In the genomic region with DNA sequence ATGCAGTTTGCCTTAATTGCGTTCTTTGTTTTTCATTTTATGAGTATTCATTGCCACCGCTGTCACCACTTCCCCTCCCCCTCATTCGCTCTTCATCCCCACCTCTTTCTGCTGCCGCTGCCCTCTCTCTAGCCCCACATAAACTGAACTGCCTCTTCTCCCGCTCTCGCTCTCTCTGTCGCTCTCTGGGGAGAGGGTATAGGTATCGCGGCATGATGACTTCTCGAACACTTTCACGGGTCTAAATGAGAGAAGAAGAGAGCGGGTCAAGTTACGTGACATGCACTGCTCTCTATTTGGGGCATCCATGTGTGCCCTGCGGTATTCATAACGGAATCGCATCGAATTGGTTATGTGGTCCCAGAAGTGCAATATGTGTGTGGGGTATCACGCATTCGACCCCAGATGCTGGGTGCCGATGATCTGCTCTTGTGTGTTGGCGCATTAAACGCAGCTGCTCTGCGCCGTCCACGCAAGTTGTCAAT, we compare ENCODE assay signal across 4 fruit fly cellular contexts.
TF ChIP-seq lines count a peak whose summit lies in the region.

No protein-coding gene starts in this region.

TF ChIP-seq in whole organism, embryonic, 481 proteins besides CTCF, POLR2A, EP300 and RAD21 (continued from another document and continues in another):
- TF ChIP-seq dmrt11E (tag; optimal IDR thresholded peaks at IDR 0.05; lab: Kevin White, UChicago) (peak; percentile 73), vnd (GFP tag; IDR thresholded peaks at IDR 0.05; lab: Robert Waterston, UW; ENCODE audit: partially characterized antibody) (0 out of 3 replicates have a peak, but pooled peaks have one; percentile 16), Ada2b (GFP tag; IDR thresholded peaks at IDR 0.05; lab: Robert Waterston, UW) (peak; percentile 77), Xrp1 (GFP tag; IDR thresholded peaks at IDR 0.05; lab: Robert Waterston, UW) (peak; percentile 90), CG8944 (GFP tag; optimal IDR thresholded peaks at IDR 0.05; lab: Kevin White, UChicago) (peak; percentile 87), Dp (GFP tag; optimal IDR thresholded peaks at IDR 0.05; lab: Kevin White, UChicago) (no peak), lab (GFP tag; optimal IDR thresholded peaks at IDR 0.05; lab: Kevin White, UChicago) (peak; percentile 82), CG33557 (GFP tag; optimal IDR thresholded peaks at IDR 0.05; lab: Kevin White, UChicago) (peak; percentile 63), Antp (GFP tag; optimal IDR thresholded peaks at IDR 0.05; lab: Kevin White, UChicago) (peak; percentile 88), CG11247 (GFP tag; IDR thresholded peaks at IDR 0.05; lab: Robert Waterston, UW) (peak; percentile 70), CG4854 (GFP tag; optimal IDR thresholded peaks at IDR 0.05; lab: Kevin White, UChicago) (peak; percentile 52), CG3281 (GFP tag; optimal IDR thresholded peaks at IDR 0.05; lab: Kevin White, UChicago) (peak; percentile 54), Jarid2 (GFP tag; optimal IDR thresholded peaks at IDR 0.05; lab: Kevin White, UChicago) (peak; percentile 57), NK7.1 (GFP tag; optimal IDR thresholded peaks at IDR 0.05; lab: Kevin White, UChicago) (peak; percentile 77), CG2712 (tag; optimal IDR thresholded peaks at IDR 0.05; lab: Kevin White, UChicago) (peak; percentile 88), CG1647 (GFP tag; optimal IDR thresholded peaks at IDR 0.05; lab: Kevin White, UChicago) (peak; percentile 66), CG13296 (GFP tag; optimal IDR thresholded peaks at IDR 0.05; lab: Kevin White, UChicago) (peak; percentile 55), pho (GFP tag; optimal IDR thresholded peaks at IDR 0.05; lab: Kevin White, UChicago) (peak; percentile 70), MESR4 (GFP tag; optimal IDR thresholded peaks at IDR 0.05; lab: Kevin White, UChicago) (peak; percentile 13), CG11085 (GFP tag; IDR thresholded peaks at IDR 0.05; lab: Robert Waterston, UW) (peak; percentile 50; the same call in 1 of the 2 replicates), sr (GFP tag; IDR thresholded peaks at IDR 0.05; lab: Robert Waterston, UW) (peak; percentile 68), CG1792 (GFP tag; optimal IDR thresholded peaks at IDR 0.05; lab: Kevin White, UChicago) (peak; percentile 74), Atf-2 (GFP tag; optimal IDR thresholded peaks at IDR 0.05; lab: Kevin White, UChicago) (peak; percentile 79), CG7963 (GFP tag; IDR thresholded peaks at IDR 0.05; lab: Robert Waterston, UW; ENCODE audit: partially characterized antibody) (no peak), CkIIα-i1 (GFP tag; IDR thresholded peaks at IDR 0.05; lab: Robert Waterston, UW) (no peak), trem (tag; optimal IDR thresholded peaks at IDR 0.05; lab: Kevin White, UChicago) (peak; percentile 49), CG2875 (GFP tag; optimal IDR thresholded peaks at IDR 0.05; lab: Kevin White, UChicago) (peak; percentile 89), ci (GFP tag; IDR thresholded peaks at IDR 0.05; lab: Robert Waterston, UW) (peak; percentile 90), CG17385 (GFP tag; optimal IDR thresholded peaks at IDR 0.05; lab: Kevin White, UChicago) (peak; percentile 78), eyg (GFP tag; optimal IDR thresholded peaks at IDR 0.05; lab: Kevin White, UChicago) (peak; percentile 79)

TF ChIP-seq in whole organism, prepupa, 60 proteins besides CTCF, POLR2A, EP300 and RAD21 (continued from another document and continues in another):
- peak; percentile 91 for TF ChIP-seq CG34406 (GFP tag; optimal IDR thresholded peaks at IDR 0.05; lab: Kevin White, UChicago)
- TF ChIP-seq CG8119 (GFP tag; IDR thresholded peaks at IDR 0.05; lab: Robert Waterston, UW), result peak; percentile 93
- peak; percentile 82 for TF ChIP-seq CG3032 (tag; optimal IDR thresholded peaks at IDR 0.05; lab: Kevin White, UChicago)
- peak; percentile 90 for TF ChIP-seq CG10669 (GFP tag; optimal IDR thresholded peaks at IDR 0.05; lab: Kevin White, UChicago)
- TF ChIP-seq salr (GFP tag; optimal IDR thresholded peaks at IDR 0.05; lab: Kevin White, UChicago), result peak; percentile 81 to 90
- peak; percentile 95 for TF ChIP-seq Sox102F (GFP tag; optimal IDR thresholded peaks at IDR 0.05; lab: Kevin White, UChicago)
- peak; percentile 96 for TF ChIP-seq vri (GFP tag; optimal IDR thresholded peaks at IDR 0.05; lab: Kevin White, UChicago)
- TF ChIP-seq fd85E (GFP tag; optimal IDR thresholded peaks at IDR 0.05; lab: Kevin White, UChicago), result peak; percentile 92
- TF ChIP-seq Gug (GFP tag; IDR thresholded peaks at IDR 0.05; lab: Robert Waterston, UW), result peak; percentile 92
- peak; percentile 95 for TF ChIP-seq CG6792 (GFP tag; optimal IDR thresholded peaks at IDR 0.05; lab: Kevin White, UChicago)
- peak; percentile 90 for TF ChIP-seq Sox15 (GFP tag; optimal IDR thresholded peaks at IDR 0.05; lab: Kevin White, UChicago)
- TF ChIP-seq CG6854 (GFP tag; optimal IDR thresholded peaks at IDR 0.05; lab: Kevin White, UChicago), result peak; percentile 80
- TF ChIP-seq achi (GFP tag; optimal IDR thresholded peaks at IDR 0.05; lab: Kevin White, UChicago), result peak; percentile 93
- peak; percentile 91 for TF ChIP-seq CG11902 (GFP tag; optimal IDR thresholded peaks at IDR 0.05; lab: Kevin White, UChicago)
- peak; percentile 98 for TF ChIP-seq Eip78C (GFP tag; lab: Kevin White, UChicago)
- TF ChIP-seq CG1621 (tag; optimal IDR thresholded peaks at IDR 0.05; lab: Kevin White, UChicago), result peak; percentile 92
- peak; percentile 86 for TF ChIP-seq Ets96B (tag; optimal IDR thresholded peaks at IDR 0.05; lab: Kevin White, UChicago)
- peak; percentile 95 for TF ChIP-seq cyc (GFP tag; optimal IDR thresholded peaks at IDR 0.05; lab: Kevin White, UChicago)
- peak; percentile 87 for TF ChIP-seq CG4318 (GFP tag; optimal IDR thresholded peaks at IDR 0.05; lab: Kevin White, UChicago)
- TF ChIP-seq CG3919 (GFP tag; optimal IDR thresholded peaks at IDR 0.05; lab: Kevin White, UChicago), result peak; percentile 94
- peak; percentile 85 to 88 for TF ChIP-seq ss (GFP tag; optimal IDR thresholded peaks at IDR 0.05; lab: Kevin White, UChicago)
- TF ChIP-seq CG31627 (GFP tag; optimal IDR thresholded peaks at IDR 0.05; lab: Kevin White, UChicago), result peak; percentile 95
- peak; percentile 95 for TF ChIP-seq Hr39 (GFP tag; optimal IDR thresholded peaks at IDR 0.05; lab: Kevin White, UChicago)
- peak; percentile 93 for TF ChIP-seq acj6 (GFP tag; optimal IDR thresholded peaks at IDR 0.05; lab: Kevin White, UChicago)
- peak; percentile 88 for TF ChIP-seq Ets21C (GFP tag; optimal IDR thresholded peaks at IDR 0.05; lab: Kevin White, UChicago)
- TF ChIP-seq Eip75B (GFP tag; optimal IDR thresholded peaks at IDR 0.05; lab: Kevin White, UChicago), result peak; percentile 93
- peak; percentile 82 for TF ChIP-seq CG11294 (GFP tag; IDR thresholded peaks at IDR 0.05; lab: Robert Waterston, UW)
- TF ChIP-seq CG8632 (GFP tag; optimal IDR thresholded peaks at IDR 0.05; lab: Kevin White, UChicago), result peak; percentile 91
- peak; percentile 91 for TF ChIP-seq eg (GFP tag; IDR thresholded peaks at IDR 0.05; lab: Robert Waterston, UW)
- TF ChIP-seq fd59A (GFP tag; optimal IDR thresholded peaks at IDR 0.05; lab: Kevin White, UChicago), result peak; percentile 82
- peak; percentile 64 for TF ChIP-seq Blimp-1 (GFP tag; optimal IDR thresholded peaks at IDR 0.05; lab: Kevin White, UChicago)
- peak; percentile 97 for TF ChIP-seq Sox14 (GFP tag; optimal IDR thresholded peaks at IDR 0.05; lab: Kevin White, UChicago)

TF ChIP-seq in whole organism, pupa, 21 proteins besides CTCF, POLR2A, EP300 and RAD21 (continued from another document):
- TF ChIP-seq CG17806 (tag; optimal IDR thresholded peaks at IDR 0.05; lab: Kevin White, UChicago) (peak; percentile 88), CG34367 (tag; optimal IDR thresholded peaks at IDR 0.05; lab: Kevin White, UChicago) (peak; percentile 81)
TF ChIP-seq in whole organism, pupa: peak in this region for 21.

TF ChIP-seq in whole organism, wandering third instar larva, 38 proteins besides CTCF, POLR2A, EP300 and RAD21 (continued from another document):
- TF ChIP-seq CrebA (GFP tag; optimal IDR thresholded peaks at IDR 0.05; lab: Kevin White, UChicago; ENCODE audit: borderline replicate concordance) (no peak), woc (GFP tag; optimal IDR thresholded peaks at IDR 0.05; lab: Kevin White, UChicago) (peak; percentile 96), Myc (optimal IDR thresholded peaks at IDR 0.05; lab: Kevin White, UChicago) (no peak), N (GFP tag; optimal IDR thresholded peaks at IDR 0.05; lab: Kevin White, UChicago) (no peak), sv (GFP tag; optimal IDR thresholded peaks at IDR 0.05; lab: Kevin White, UChicago) (peak; percentile 30), br (GFP tag; optimal IDR thresholded peaks at IDR 0.05; lab: Kevin White, UChicago) (peak; percentile 94), brk (GFP tag; optimal IDR thresholded peaks at IDR 0.05; lab: Kevin White, UChicago) (no peak), Sp1 (GFP tag; optimal IDR thresholded peaks at IDR 0.05; lab: Kevin White, UChicago) (peak; percentile 79), foxo (GFP tag; optimal IDR thresholded peaks at IDR 0.05; lab: Kevin White, UChicago) (peak; percentile 59 to 91), Jra (GFP tag; optimal IDR thresholded peaks at IDR 0.05; lab: Kevin White, UChicago) (peak; percentile 52), Vsx2 (GFP tag; optimal IDR thresholded peaks at IDR 0.05; lab: Kevin White, UChicago; ENCODE audit: partially characterized antibody) (no peak), Rel (GFP tag; optimal IDR thresholded peaks at IDR 0.05; lab: Kevin White, UChicago) (peak; percentile 49), Rel (tag; optimal IDR thresholded peaks at IDR 0.05; lab: Kevin White, UChicago) (peak; percentile 43), CG9705 (GFP tag; optimal IDR thresholded peaks at IDR 0.05; lab: Kevin White, UChicago) (no peak), rgr (GFP tag; optimal IDR thresholded peaks at IDR 0.05; lab: Kevin White, UChicago) (peak; percentile 92), usp (GFP tag; optimal IDR thresholded peaks at IDR 0.05; lab: Kevin White, UChicago) (no peak), tai (GFP tag; optimal IDR thresholded peaks at IDR 0.05; lab: Kevin White, UChicago) (no peak), h (GFP tag; optimal IDR thresholded peaks at IDR 0.05; lab: Kevin White, UChicago) (peak; percentile 95), fru (GFP tag; optimal IDR thresholded peaks at IDR 0.05; lab: Kevin White, UChicago) (peak; percentile 93)
